Fruit fly (Drosophila melanogaster): ENCODE measurements around the gene MME1.

DNA sequence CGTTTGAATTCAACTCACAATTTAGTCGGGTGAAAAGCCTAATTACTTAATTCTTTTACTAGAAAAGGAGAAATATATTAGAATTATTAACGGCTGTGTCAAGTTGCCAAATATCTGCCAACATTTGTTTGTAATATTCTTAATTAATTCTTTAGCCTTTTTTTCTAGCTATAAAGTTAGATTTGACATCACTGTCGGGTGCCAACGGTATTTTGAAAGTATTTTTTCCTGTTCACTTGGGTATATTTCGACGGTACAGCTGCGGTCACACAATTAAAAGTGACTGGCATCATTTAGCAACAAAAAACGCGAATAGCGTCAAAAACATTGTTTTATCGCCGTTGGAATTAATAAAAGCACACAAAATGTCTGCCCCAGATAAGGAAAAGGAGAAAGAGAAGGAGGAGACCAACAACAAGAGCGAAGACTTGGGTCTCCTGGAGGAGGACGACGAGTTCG lies 36.4 kb downstream of the MME1 start, which contains the start of gene Sem1:
- TF ChIP-seq Hr96 (GFP tag; optimal IDR thresholded peaks at IDR 0.05) (no peak), CG11617 (GFP tag; optimal IDR thresholded peaks at IDR 0.05) (no peak), ovo (GFP tag; optimal IDR thresholded peaks at IDR 0.05) (no peak), CG5204 (GFP tag; optimal IDR thresholded peaks at IDR 0.05) (no peak), Mnt (GFP tag; optimal IDR thresholded peaks at IDR 0.05) (no peak), CG7101 (tag; optimal IDR thresholded peaks at IDR 0.05) (no peak)
